Fruit fly (Drosophila melanogaster) whole organism, embryonic: ENCODE data around the gene Wwox.

Experiments used
- Ada2b ChIP-seq: fragments of 200-800 bp; sonication (Bioruptor generic); IDR thresholded peaks from 2 replicates; pipeline ENCODE4 v1.3.6; 2022; ENCODE audit warnings: missing biosample characterization, missing genetic modification characterization
- Aef1 ChIP-seq: fragments of 200-800 bp; sonication (Bioruptor generic); IDR thresholded peaks from 3 replicates; pipeline ENCODE4 v1.3.6; 2022; ENCODE audit warnings: missing biosample characterization, missing genetic modification characterization
- CG10366 ChIP-seq: fragments of 200-800 bp; sonication (Bioruptor generic); IDR thresholded peaks from 2 replicates; pipeline ENCODE4 v1.3.6; 2022; ENCODE audit warnings: missing biosample characterization, missing genetic modification characterization
- CG10959 ChIP-seq: fragments of 200-800 bp; sonication (Bioruptor generic); IDR thresholded peaks from 2 replicates; pipeline ENCODE4 v1.3.6; 2022; ENCODE audit warnings: missing biosample characterization, missing genetic modification characterization
- CG13775 ChIP-seq: fragments of 200-800 bp; sonication (Bioruptor generic); optimal IDR thresholded peaks from 3 replicates; lab custom pipeline; 2017; ENCODE audit warnings: missing biosample characterization, mild to moderate bottlenecking, missing genetic modification characterization
- CG17802 ChIP-seq: fragments of 200-800 bp; sonication (Bioruptor generic); optimal IDR thresholded peaks from 2 replicates; lab custom pipeline; 2018; ENCODE audit warnings: missing biosample characterization, mild to moderate bottlenecking, missing genetic modification characterization, moderate library complexity
- CG18599 ChIP-seq: fragments of 200-800 bp; sonication (Bioruptor generic); optimal IDR thresholded peaks from 3 replicates; lab custom pipeline; 2017; ENCODE audit warnings: missing biosample characterization, missing genetic modification characterization, mild to moderate bottlenecking, moderate library complexity, missing genetic modification reagents
- CG30403 ChIP-seq: fragments of 200-800 bp; sonication (Bioruptor generic); optimal IDR thresholded peaks from 3 replicates; lab custom pipeline; 2016; ENCODE audit warnings: missing biosample characterization, missing genetic modification characterization
- CG3065 ChIP-seq: fragments of 200-800 bp; sonication (Bioruptor generic); optimal IDR thresholded peaks from 2 replicates; lab custom pipeline; 2016; ENCODE audit warnings: missing biosample characterization, missing genetic modification characterization
- CG34224 ChIP-seq: fragments of 200-800 bp; sonication (Bioruptor generic); IDR thresholded peaks from 3 replicates; pipeline ENCODE4 v1.3.6; 2022; ENCODE audit warnings: missing biosample characterization, missing genetic modification characterization; ENCODE audit not compliant: partially characterized antibody
- CG34422 ChIP-seq: fragments of 200-800 bp; sonication (Bioruptor generic); IDR thresholded peaks from 3 replicates; pipeline ENCODE4 v1.3.6; 2022; ENCODE audit warnings: missing biosample characterization, missing genetic modification characterization
- CG3838 ChIP-seq: fragments of 200-800 bp; sonication (Bioruptor generic); optimal IDR thresholded peaks from 3 replicates; lab custom pipeline; 2016; ENCODE audit warnings: missing biosample characterization, missing genetic modification characterization
- CG4404 ChIP-seq: fragments of 200-800 bp; sonication (Bioruptor generic); IDR thresholded peaks from 2 replicates; pipeline ENCODE4 v1.3.6; 2022; ENCODE audit warnings: missing biosample characterization, missing genetic modification characterization
- CG4820 ChIP-seq: fragments of 200-800 bp; sonication (Bioruptor generic); optimal IDR thresholded peaks from 3 replicates; lab custom pipeline; 2016; ENCODE audit warnings: missing biosample characterization, missing genetic modification characterization
- CG7963 ChIP-seq: fragments of 200-800 bp; sonication (Bioruptor generic); IDR thresholded peaks from 3 replicates; pipeline ENCODE4 v1.3.6; 2022; ENCODE audit warnings: missing biosample characterization, missing genetic modification characterization; ENCODE audit not compliant: partially characterized antibody
- CG9932 ChIP-seq: fragments of 200-800 bp; sonication (Bioruptor generic); IDR thresholded peaks from 2 replicates; pipeline ENCODE4 v1.3.6; 2022; ENCODE audit warnings: missing biosample characterization, missing genetic modification characterization
- CTCF ChIP-seq: fragments of 200-800 bp; sonication (Bioruptor generic); optimal IDR thresholded peaks from 2 replicates; lab custom pipeline; 2017; ENCODE audit warnings: missing biosample characterization, mild to moderate bottlenecking, missing genetic modification characterization, moderate library complexity
- Camta ChIP-seq: fragments of 200-800 bp; sonication (Bioruptor generic); optimal IDR thresholded peaks from 2 replicates; lab custom pipeline; 2016; ENCODE audit warnings: missing biosample characterization, missing genetic modification characterization
- CrebB ChIP-seq: fragments of 200-800 bp; sonication (Bioruptor generic); optimal IDR thresholded peaks from 3 replicates; lab custom pipeline; 2018; ENCODE audit warnings: missing biosample characterization, mild to moderate bottlenecking, missing genetic modification characterization
- D19B ChIP-seq: fragments of 200-800 bp; sonication (Bioruptor generic); optimal IDR thresholded peaks from 2 replicates; lab custom pipeline; 2017; ENCODE audit warnings: missing biosample characterization, mild to moderate bottlenecking, missing genetic modification characterization
- Dek ChIP-seq: fragments of 200-800 bp; sonication (Bioruptor generic); optimal IDR thresholded peaks from 3 replicates; lab custom pipeline; 2019; ENCODE audit warnings: missing biosample characterization, mild to moderate bottlenecking, missing genetic modification characterization, moderate library complexity
- Dfd ChIP-seq, 2 experiments: fragments of >200 bp; optimal IDR thresholded peaks; 2 replicates each; lab custom pipeline; 2017; ENCODE audit warnings: missing biosample characterization in 2 of 2, missing genetic modification characterization in 2 of 2
- Dp ChIP-seq: fragments of 200-800 bp; sonication (Bioruptor generic); optimal IDR thresholded peaks from 2 replicates; lab custom pipeline; 2018; ENCODE audit warnings: missing biosample characterization, mild to moderate bottlenecking, missing genetic modification characterization, moderate library complexity
- HLH4C ChIP-seq: fragments of 200-800 bp; sonication (Bioruptor generic); IDR thresholded peaks from 3 replicates; pipeline ENCODE4 v1.3.6; 2022; ENCODE audit warnings: missing biosample characterization, missing genetic modification characterization; ENCODE audit not compliant: partially characterized antibody
- Hsf ChIP-seq: fragments of 200-800 bp; sonication (Bioruptor generic); optimal IDR thresholded peaks from 3 replicates; lab custom pipeline; 2016; ENCODE audit warnings: missing biosample characterization, missing genetic modification characterization
- Med ChIP-seq: fragments of 200-800 bp; sonication (Bioruptor generic); peaks from one replicate; lab custom pipeline; 2016; ENCODE audit warnings: missing biosample characterization, missing genetic modification characterization, mild to moderate bottlenecking, inconsistent platforms, moderate library complexity
- Side ChIP-seq: fragments of 200-800 bp; sonication (Bioruptor generic); optimal IDR thresholded peaks from 2 replicates; lab custom pipeline; 2016; ENCODE audit warnings: missing biosample characterization, missing genetic modification characterization
- Ssrp ChIP-seq: fragments of 200-800 bp; sonication (Bioruptor generic); optimal IDR thresholded peaks from 2 replicates; lab custom pipeline; 2018; ENCODE audit warnings: missing biosample characterization, mild to moderate bottlenecking, missing genetic modification characterization, moderate library complexity
- Usf ChIP-seq: fragments of 200-800 bp; sonication (Bioruptor generic); optimal IDR thresholded peaks from 2 replicates; lab custom pipeline; 2017; ENCODE audit warnings: missing genotype, missing biosample characterization, missing genetic modification characterization
- Vsx1 ChIP-seq: fragments of 200-800 bp; sonication (Bioruptor generic); optimal IDR thresholded peaks from 2 replicates; lab custom pipeline; 2017; ENCODE audit warnings: missing biosample characterization, mild to moderate bottlenecking, missing genetic modification characterization, missing genetic modification reagents
- cas ChIP-seq: fragments of 200-800 bp; sonication (Bioruptor generic); IDR thresholded peaks from 2 replicates; pipeline ENCODE4 v1.3.6; 2022; ENCODE audit warnings: missing biosample characterization, missing genetic modification characterization
- ci ChIP-seq: fragments of 200-800 bp; sonication (Bioruptor generic); IDR thresholded peaks from 3 replicates; pipeline ENCODE4 v1.3.6; 2022; ENCODE audit warnings: missing biosample characterization, missing genetic modification characterization
- crc ChIP-seq: fragments of 200-800 bp; sonication (Bioruptor generic); optimal IDR thresholded peaks from 2 replicates; lab custom pipeline; 2016; ENCODE audit warnings: missing biosample characterization, missing genetic modification characterization
- croc ChIP-seq: fragments of 200-800 bp; sonication (Bioruptor generic); conservative IDR thresholded peaks from 3 replicates; pipeline ENCODE4 v1.3.6; 2022; ENCODE audit warnings: missing biosample characterization, missing genetic modification characterization
- crp ChIP-seq, 2 experiments: fragments of 200-800 bp; sonication (Bioruptor generic); optimal IDR thresholded peaks; 2 replicates in 1 of 2; 3 replicates in 1 of 2; lab custom pipeline; 2017; ENCODE audit warnings: missing biosample characterization in 2 of 2, missing genetic modification characterization in 2 of 2, mild to moderate bottlenecking in 1 of 2, moderate library complexity in 1 of 2
- danr ChIP-seq: fragments of 200-800 bp; sonication (Bioruptor generic); IDR thresholded peaks from 2 replicates; pipeline ENCODE4 v1.3.6; 2022; ENCODE audit warnings: missing biosample characterization, missing genetic modification characterization
- fu2 ChIP-seq: fragments of 200-800 bp; sonication (Bioruptor generic); optimal IDR thresholded peaks from 2 replicates; lab custom pipeline; 2016; ENCODE audit warnings: missing biosample characterization, missing genetic modification characterization
- gem ChIP-seq: fragments of 200-800 bp; sonication (Bioruptor generic); optimal IDR thresholded peaks from 2 replicates; lab custom pipeline; 2019; ENCODE audit warnings: missing biosample characterization, mild to moderate bottlenecking, missing genetic modification characterization, moderate library complexity
- ind ChIP-seq: fragments of 200-800 bp; sonication (Bioruptor generic); optimal IDR thresholded peaks from 3 replicates; lab custom pipeline; 2016; ENCODE audit warnings: missing biosample characterization, missing genetic modification characterization
- insv ChIP-seq, 2 experiments: fragments of 200-800 bp; sonication (Bioruptor generic); optimal IDR thresholded peaks; 3 replicates each; lab custom pipeline; 2016 to 2018; ENCODE audit warnings: missing biosample characterization in 2 of 2, missing genetic modification characterization in 2 of 2
- onecut ChIP-seq: fragments of 200-800 bp; sonication (Bioruptor generic); IDR thresholded peaks from 2 replicates; pipeline ENCODE4 v1.3.6; 2022; ENCODE audit warnings: missing biosample characterization, missing genetic modification characterization
- pb ChIP-seq: fragments of 200-800 bp; sonication (Bioruptor generic); optimal IDR thresholded peaks from 3 replicates; lab custom pipeline; 2016; ENCODE audit warnings: missing biosample characterization, missing genetic modification characterization
- pfk ChIP-seq: fragments of 200-800 bp; sonication (Bioruptor generic); optimal IDR thresholded peaks from 2 replicates; lab custom pipeline; 2018; ENCODE audit warnings: missing biosample characterization, mild to moderate bottlenecking, missing genetic modification characterization, moderate library complexity
- sc ChIP-seq, 3 experiments: fragments of >200 bp in 2 of 3; fragments of 200-800 bp in 1 of 3; sonication (Bioruptor generic) in 1 of 3; optimal IDR thresholded peaks; 2 replicates in 2 of 3; 3 replicates in 1 of 3; lab custom pipeline; 2017; ENCODE audit warnings: mild to moderate bottlenecking in 1 of 3, missing biosample characterization in 1 of 3, missing genetic modification characterization in 1 of 3, missing genetic modification reagents in 1 of 3
- sqz ChIP-seq: fragments of 200-800 bp; sonication (Bioruptor generic); optimal IDR thresholded peaks from 3 replicates; lab custom pipeline; 2018; ENCODE audit warnings: missing biosample characterization, mild to moderate bottlenecking, missing genetic modification characterization
- vnd ChIP-seq: fragments of 200-800 bp; sonication (Bioruptor generic); IDR thresholded peaks from 3 replicates; pipeline ENCODE4 v1.3.6; 2022; ENCODE audit warnings: missing biosample characterization, missing genetic modification characterization; ENCODE audit not compliant: partially characterized antibody

Gene Wwox

dm6 chr2L:8001694-8002627, 2.1 kb downstream of the Wwox start (continued):
- peak; percentile 79; the same call in 2 of the 3 replicates for TF ChIP-seq Aef1 (GFP tag; lab: Robert Waterston, UW)
- TF ChIP-seq Dfd (GFP tag; optimal IDR thresholded peaks at IDR 0.05; lab: Kevin White, UChicago), result no peak
- peak; percentile 73 for TF ChIP-seq fu2 (GFP tag; lab: Kevin White, UChicago)
- TF ChIP-seq Med, result peak; percentile 93
- TF ChIP-seq CG10366 (GFP tag; lab: Robert Waterston, UW), result peak; percentile 70
- peak in 1 of 2 experiments; percentile 40 for TF ChIP-seq crp (GFP tag; optimal IDR thresholded peaks at IDR 0.05; lab: Kevin White, UChicago)

- TF ChIP-seq crp (GFP tag; optimal IDR thresholded peaks at IDR 0.05; lab: Kevin White, UChicago) (no peak), CG4820 (GFP tag; lab: Kevin White, UChicago) (no peak), CG3838 (GFP tag; lab: Kevin White, UChicago) (no peak), Side (GFP tag; lab: Kevin White, UChicago) (no peak), insv (GFP tag; optimal IDR thresholded peaks at IDR 0.05; lab: Kevin White, UChicago) (no peak), ci (GFP tag; lab: Robert Waterston, UW) (no peak), CG30403 (peak; percentile 33), CG34224 (0 out of 3 replicates have a peak, but pooled peaks have one; percentile 45), Ada2b (GFP tag; lab: Robert Waterston, UW) (no peak), CG10959 (no peak), CG13775 (GFP tag; lab: Kevin White, UChicago) (peak; percentile 6), vnd (GFP tag; lab: Robert Waterston, UW) (no peak), CG3065 (GFP tag; lab: Kevin White, UChicago) (no peak), CG7963 (GFP tag; lab: Robert Waterston, UW) (no peak), Usf (GFP tag; lab: Kevin White, UChicago) (peak; percentile 39), Camta (GFP tag; lab: Kevin White, UChicago) (no peak), CTCF (no peak), Vsx1 (GFP tag; lab: Kevin White, UChicago) (no peak), CrebB (no peak), CG17802 (tag; lab: Kevin White, UChicago) (no peak), sqz (GFP tag; lab: Kevin White, UChicago) (no peak), D19B (GFP tag; lab: Kevin White, UChicago) (peak; percentile 61), ind (peak; percentile 12), gem (tag; lab: Kevin White, UChicago) (peak; percentile 7), Hsf (GFP tag; lab: Kevin White, UChicago) (peak; percentile 20), pfk (GFP tag; lab: Kevin White, UChicago) (no peak), danr (GFP tag; lab: Robert Waterston, UW) (no peak), CG4404 (peak; percentile 48), CG9932 (GFP tag; lab: Robert Waterston, UW) (peak; percentile 77), CG18599 (peak; percentile 71), cas (GFP tag; lab: Robert Waterston, UW) (no peak), croc (GFP tag; lab: Robert Waterston, UW) (no peak), Dek (tag; lab: Kevin White, UChicago) (no peak), pb (GFP tag; lab: Kevin White, UChicago) (no peak), HLH4C (GFP tag; lab: Robert Waterston, UW) (no peak), onecut (no peak), sc (optimal IDR thresholded peaks at IDR 0.05; lab: Kevin White, UChicago) (no peak), sc (GFP tag; optimal IDR thresholded peaks at IDR 0.05; lab: Kevin White, UChicago) (no peak), CG34422 (GFP tag; lab: Robert Waterston, UW) (0 out of 3 replicates have a peak, but pooled peaks have one; percentile 30), crc (GFP tag; lab: Kevin White, UChicago) (no peak), Dp (GFP tag; lab: Kevin White, UChicago) (no peak), Ssrp (tag; lab: Kevin White, UChicago) (no peak)
Measured at dm6 chr2L:8000578-8001040, 3.5 kb downstream of the Wwox start.
